Worm (Caenorhabditis elegans) whole organism, L1 larva: ENCODE data around the gene xrn-2.

Experiments
- C04F5.9 ChIP-seq: sonication (generic microtip); optimal IDR thresholded peaks from 2 replicates; lab custom pipeline; 2016; ENCODE audit warnings: missing genetic modification characterization, missing compliant biosample characterization
- F16B12.6 ChIP-seq: fragments of 150-350 bp; optimal IDR thresholded peaks from 2 replicates; lab custom pipeline; 2014; ENCODE audit warnings: missing biosample characterization, missing genetic modification characterization
- aly-2 ChIP-seq: fragments of 150-350 bp; optimal IDR thresholded peaks from 2 replicates; lab custom pipeline; 2014; ENCODE audit warnings: missing biosample characterization, missing genetic modification characterization
- ces-1 ChIP-seq: fragments of 150-350 bp; optimal IDR thresholded peaks from 2 replicates; lab custom pipeline; 2014; ENCODE audit warnings: missing biosample characterization, missing genetic modification reagents, missing genetic modification characterization
- dpl-1 ChIP-seq, 3 experiments: fragments of 150-350 bp in 2 of 3; sonication (generic microtip) in 1 of 3; optimal IDR thresholded peaks; 2 replicates each; lab custom pipeline; 2014 to 2017; ENCODE audit warnings: missing biosample characterization in 3 of 3, missing genetic modification characterization in 3 of 3, missing genetic modification reagents in 3 of 3
- dsc-1 ChIP-seq: sonication (generic microtip); optimal IDR thresholded peaks from 2 replicates; lab custom pipeline; 2016; ENCODE audit warnings: mild to moderate bottlenecking, missing genetic modification characterization, missing compliant biosample characterization
- efl-1 ChIP-seq, 4 experiments: fragments of 150-350 bp; optimal IDR thresholded peaks in 3 of 4; peaks in 1 of 4; 1 replicate in 1 of 4; 2 replicates in 3 of 4; lab custom pipeline; 2014; ENCODE audit warnings: missing biosample characterization in 2 of 4, missing genetic modification characterization in 2 of 4, missing genetic modification reagents in 2 of 4
- egl-13 ChIP-seq: sonication (generic microtip); optimal IDR thresholded peaks from 2 replicates; lab custom pipeline; 2016; ENCODE audit warnings: missing genotype, missing genetic modification reagents, missing genetic modification characterization, missing compliant biosample characterization
- egl-27 ChIP-seq, 2 experiments: fragments of 150-350 bp in 1 of 2; sonication (generic microtip); optimal IDR thresholded peaks; 3 replicates each; lab custom pipeline; 2017 to 2018; ENCODE audit warnings: missing biosample characterization in 2 of 2, missing genetic modification characterization in 2 of 2, missing genetic modification reagents in 2 of 2
- elt-2 ChIP-seq: sonication (generic microtip); optimal IDR thresholded peaks from 2 replicates; lab custom pipeline; 2016; ENCODE audit warnings: missing genetic modification characterization, mild to moderate bottlenecking, inconsistent platforms, missing compliant biosample characterization, missing genetic modification reagents
- elt-3 ChIP-seq, 6 experiments: fragments of 150-350 bp in 1 of 6; sonication (generic microtip); optimal IDR thresholded peaks; 2 replicates each; lab custom pipeline; 2017 to 2018; ENCODE audit warnings: missing biosample characterization in 6 of 6, missing genetic modification characterization in 6 of 6, inconsistent platforms in 1 of 6
- ets-5 ChIP-seq: fragments of 200-800 bp; sonication (Bioruptor generic); IDR thresholded peaks from 2 replicates; pipeline ENCODE4 v1.3.6; 2022; ENCODE audit warnings: missing genetic modification characterization, missing compliant biosample characterization
- fkh-10 ChIP-seq: sonication (generic microtip); optimal IDR thresholded peaks from 2 replicates; lab custom pipeline; 2017; ENCODE audit warnings: missing biosample characterization, missing genetic modification reagents, missing genetic modification characterization
- fos-1 ChIP-seq: fragments of 150-350 bp; optimal IDR thresholded peaks from 2 replicates; lab custom pipeline; 2014; ENCODE audit warnings: missing biosample characterization, missing genetic modification characterization
- hlh-4 ChIP-seq: sonication (generic microtip); optimal IDR thresholded peaks from 2 replicates; lab custom pipeline; 2016; ENCODE audit warnings: mild to moderate bottlenecking, missing genetic modification characterization, missing compliant biosample characterization
- isw-1 ChIP-seq: fragments of 200-800 bp; sonication (Bioruptor generic); IDR thresholded peaks from 2 replicates; pipeline ENCODE4 v1.3.6; 2022; ENCODE audit warnings: missing genetic modification characterization, missing compliant biosample characterization
- jun-1 ChIP-seq: fragments of 150-350 bp; optimal IDR thresholded peaks from 2 replicates; lab custom pipeline; 2014; ENCODE audit warnings: missing biosample characterization, missing genetic modification reagents, missing genetic modification characterization
- lin-14 ChIP-seq: fragments of 200-800 bp; sonication (Bioruptor generic); optimal IDR thresholded peaks from 2 replicates; lab custom pipeline; 2018; ENCODE audit warnings: mild to moderate bottlenecking, missing genetic modification characterization, moderate library complexity, missing compliant biosample characterization
- lin-15B ChIP-seq: fragments of 150-350 bp; sonication (generic microtip); optimal IDR thresholded peaks from 3 replicates; lab custom pipeline; 2014; ENCODE audit warnings: missing biosample characterization, missing genetic modification characterization
- lin-39 ChIP-seq: fragments of 150-350 bp; optimal IDR thresholded peaks from 2 replicates; lab custom pipeline; 2014; ENCODE audit warnings: missing biosample characterization, missing genetic modification reagents, missing genetic modification characterization
- lsy-2 ChIP-seq, 2 experiments: fragments of 150-350 bp; optimal IDR thresholded peaks; 2 replicates each; lab custom pipeline; 2014; ENCODE audit warnings: missing biosample characterization in 2 of 2, missing genetic modification characterization in 2 of 2
- mdl-1 ChIP-seq, 2 experiments: fragments of 150-350 bp; optimal IDR thresholded peaks; 2 replicates each; lab custom pipeline; 2014 to 2017; ENCODE audit warnings: missing biosample characterization in 2 of 2, missing genetic modification characterization in 2 of 2, inconsistent platforms in 1 of 2
- mef-2 ChIP-seq: fragments of 150-350 bp; optimal IDR thresholded peaks from 2 replicates; lab custom pipeline; 2014; ENCODE audit warnings: missing biosample characterization, missing genetic modification characterization
- mep-1 ChIP-seq: fragments of 150-350 bp; optimal IDR thresholded peaks from 2 replicates; lab custom pipeline; 2014; ENCODE audit warnings: missing biosample characterization, missing genetic modification characterization
- nhr-11 ChIP-seq: fragments of 150-350 bp; optimal IDR thresholded peaks from 2 replicates; lab custom pipeline; 2014; ENCODE audit warnings: missing biosample characterization, missing genetic modification characterization
- nhr-12 ChIP-seq: sonication (generic microtip); optimal IDR thresholded peaks from 2 replicates; lab custom pipeline; 2017; ENCODE audit warnings: missing biosample characterization, missing genetic modification characterization
- nhr-47 ChIP-seq: sonication (generic microtip); optimal IDR thresholded peaks from 2 replicates; lab custom pipeline; 2016; ENCODE audit warnings: mild to moderate bottlenecking, missing genetic modification characterization, moderate library complexity, missing compliant biosample characterization
- nhr-71 ChIP-seq: sonication (generic microtip); optimal IDR thresholded peaks from 2 replicates; lab custom pipeline; 2016; ENCODE audit warnings: mild to moderate bottlenecking, missing genetic modification characterization, moderate library complexity, missing compliant biosample characterization
- pax-3 ChIP-seq: fragments of 200-800 bp; sonication (Bioruptor generic); optimal IDR thresholded peaks from 2 replicates; lab custom pipeline; 2018; ENCODE audit warnings: mild to moderate bottlenecking, missing genetic modification characterization, moderate library complexity, missing compliant biosample characterization
- rnt-1 ChIP-seq: sonication (generic microtip); optimal IDR thresholded peaks from 2 replicates; lab custom pipeline; 2016; ENCODE audit warnings: mild to moderate bottlenecking, missing genetic modification characterization, moderate library complexity, missing compliant biosample characterization
- snu-23 ChIP-seq: sonication (generic microtip); optimal IDR thresholded peaks from 2 replicates; lab custom pipeline; 2016; ENCODE audit warnings: missing genetic modification characterization, missing compliant biosample characterization
- sox-4 ChIP-seq: sonication (generic microtip); optimal IDR thresholded peaks from 2 replicates; lab custom pipeline; 2016; ENCODE audit warnings: missing genetic modification characterization, missing compliant biosample characterization
- sup-37 ChIP-seq: fragments of 200-800 bp; sonication (Bioruptor generic); optimal IDR thresholded peaks from 2 replicates; lab custom pipeline; 2018; ENCODE audit warnings: mild to moderate bottlenecking, missing genetic modification characterization, missing compliant biosample characterization
- unc-130 ChIP-seq: fragments of 150-350 bp; optimal IDR thresholded peaks from 2 replicates; lab custom pipeline; 2017; ENCODE audit warnings: missing biosample characterization, missing genetic modification characterization, inconsistent platforms
- unc-98 ChIP-seq: fragments of 200-800 bp; sonication (Bioruptor generic); IDR thresholded peaks from 2 replicates; pipeline ENCODE4 v1.3.6; 2022; ENCODE audit warnings: missing genetic modification characterization, missing compliant biosample characterization
- vab-15 ChIP-seq: sonication (generic microtip); optimal IDR thresholded peaks from 2 replicates; lab custom pipeline; 2017; ENCODE audit warnings: missing genotype, mild to moderate bottlenecking, missing genetic modification characterization, missing compliant biosample characterization
- xbp-1 ChIP-seq: sonication (generic microtip); optimal IDR thresholded peaks from 2 replicates; lab custom pipeline; 2016; ENCODE audit warnings: missing genetic modification characterization, missing compliant biosample characterization
- zag-1 ChIP-seq: fragments of 150-350 bp; optimal IDR thresholded peaks from 2 replicates; lab custom pipeline; 2014; ENCODE audit warnings: missing biosample characterization, missing genetic modification characterization

Gene xrn-2

ce11 chrII:14173176-14173575 is 17.6 kb downstream of the xrn-2 start:
- TF ChIP-seq dpl-1 (GFP tag; optimal IDR thresholded peaks at IDR 0.05; lab: Kevin White, UChicago) (no peak), efl-1 (optimal IDR thresholded peaks at IDR 0.05; lab: Kevin White, UChicago) (no peak), efl-1 (GFP tag; optimal IDR thresholded peaks at IDR 0.05 in 1 of 2; lab: Kevin White, UChicago) (peak in 1 of 2 experiments; percentile 67)

- TF ChIP-seq ces-1 (GFP tag; lab: Kevin White, UChicago) (no peak), C04F5.9 (tag; lab: Kevin White, UChicago) (no peak), sox-4 (no peak), nhr-47 (tag; lab: Kevin White, UChicago) (no peak), F16B12.6 (tag; lab: Kevin White, UChicago) (no peak), xbp-1 (no peak), fos-1 (tag; lab: Kevin White, UChicago) (no peak), pax-3 (no peak), dsc-1 (tag; lab: Kevin White, UChicago) (no peak), snu-23 (no peak), jun-1 (no peak), ets-5 (GFP tag; lab: Robert Waterston, UW) (no peak), elt-3 (tag; optimal IDR thresholded peaks at IDR 0.05; lab: Kevin White, UChicago) (no peak), nhr-11 (no peak), nhr-12 (tag; lab: Kevin White, UChicago) (no peak), mep-1 (tag; lab: Kevin White, UChicago) (no peak), unc-98 (GFP tag; lab: Robert Waterston, UW) (no peak), lsy-2 (tag; optimal IDR thresholded peaks at IDR 0.05; lab: Kevin White, UChicago) (no peak), mef-2 (tag; lab: Kevin White, UChicago) (no peak)
Observed at ce11 chrII:14175099-14175498, 19.5 kb downstream of the xrn-2 start, which contains the start of gene Y48B6A.5. Gene Y48B6A.5, minus strand, starts transcription at chrII:14175199.

ce11 chrII:14176642-14177041 is 21.1 kb downstream of the xrn-2 start:
- TF ChIP-seq lin-14 (GFP tag; lab: Kevin White, UChicago) (peak; percentile 59), zag-1 (no peak), rnt-1 (tag; lab: Kevin White, UChicago) (peak; percentile 26), efl-1 (optimal IDR thresholded peaks at IDR 0.05; lab: Kevin White, UChicago) (no peak), efl-1 (GFP tag; optimal IDR thresholded peaks at IDR 0.05 in 1 of 2; lab: Kevin White, UChicago) (peak in 1 of 2 experiments; percentile 42), elt-2 (tag; lab: Kevin White, UChicago) (no peak)

- TF ChIP-seq egl-13: no peak
- TF ChIP-seq mdl-1 (tag; optimal IDR thresholded peaks at IDR 0.05; lab: Kevin White, UChicago): no peak
- no peak for TF ChIP-seq hlh-4 (tag; lab: Kevin White, UChicago)
- TF ChIP-seq aly-2 (tag; lab: Kevin White, UChicago): no peak
- no peak for TF ChIP-seq fos-1 (tag; lab: Kevin White, UChicago)
- TF ChIP-seq elt-2 (tag; lab: Kevin White, UChicago): no peak
- no peak for TF ChIP-seq isw-1 (GFP tag; lab: Robert Waterston, UW)
- TF ChIP-seq sox-4: no peak
- TF ChIP-seq sup-37 (GFP tag; lab: Kevin White, UChicago): no peak
- TF ChIP-seq unc-130 (tag; lab: Kevin White, UChicago): peak; percentile 0
- TF ChIP-seq nhr-71 (tag; lab: Kevin White, UChicago): peak; percentile 30
- no peak for TF ChIP-seq lin-15B (tag; lab: Kevin White, UChicago)
- peak; percentile 65 for TF ChIP-seq lin-14 (GFP tag; lab: Kevin White, UChicago)
- no peak for TF ChIP-seq egl-27 (tag; optimal IDR thresholded peaks at IDR 0.05; lab: Kevin White, UChicago)
- no peak for TF ChIP-seq efl-1 (optimal IDR thresholded peaks at IDR 0.05; lab: Kevin White, UChicago)
- TF ChIP-seq efl-1 (GFP tag; optimal IDR thresholded peaks at IDR 0.05 in 1 of 2; lab: Kevin White, UChicago): peak in 1 of 2 experiments; percentile 44
- TF ChIP-seq rnt-1 (tag; lab: Kevin White, UChicago): peak; percentile 67
- TF ChIP-seq fkh-10 (GFP tag; lab: Kevin White, UChicago): no peak
- peak; percentile 40 for TF ChIP-seq lin-39 (tag; lab: Kevin White, UChicago)
- no peak for TF ChIP-seq unc-98 (GFP tag; lab: Robert Waterston, UW)
- peak in 1 of 2 experiments; percentile 18 for TF ChIP-seq lsy-2 (tag; optimal IDR thresholded peaks at IDR 0.05; lab: Kevin White, UChicago)
- TF ChIP-seq vab-15 (tag; lab: Kevin White, UChicago): no peak
Observed at ce11 chrII:14178233-14178969, 22.8 kb downstream of the xrn-2 start, which contains the start of gene efhd-1. Gene efhd-1, plus strand, starts transcription at chrII:14178814.
